Fruit fly (Drosophila melanogaster) whole organism, wandering third instar larva: Measurements from ENCODE around the gene CG13239.

Source experiments
- CG32264 ChIP-seq: fragments of 200-800 bp; sonication (Bioruptor generic); optimal IDR thresholded peaks from 2 replicates; lab custom pipeline; 2016; ENCODE audit warnings: missing biosample characterization, missing genetic modification characterization
- CG9705 ChIP-seq: fragments of 200-800 bp; sonication (Bioruptor generic); optimal IDR thresholded peaks from 2 replicates; lab custom pipeline; 2018; ENCODE audit warnings: missing biosample characterization, mild to moderate bottlenecking, missing genetic modification characterization
- CrebA ChIP-seq: fragments of 200-800 bp; sonication (Bioruptor generic); optimal IDR thresholded peaks from 2 replicates; lab custom pipeline; 2016; ENCODE audit warnings: missing biosample characterization, mild to moderate bottlenecking, missing genetic modification characterization, borderline replicate concordance
- Dfd ChIP-seq: fragments of >200 bp; optimal IDR thresholded peaks from 2 replicates; lab custom pipeline; 2017; ENCODE audit warnings: missing biosample characterization, missing genetic modification characterization
- Dif ChIP-seq: fragments of 200-275, 200-300 bp; sonication (Bioruptor generic); optimal IDR thresholded peaks from 2 replicates; lab custom pipeline; 2018; ENCODE audit warnings: missing biosample characterization, missing genetic modification characterization; ENCODE audit not compliant: partially characterized antibody
- GATAd ChIP-seq: sonication (Bioruptor generic); optimal IDR thresholded peaks from 2 replicates; lab custom pipeline; 2016; ENCODE audit warnings: missing biosample characterization, missing genetic modification characterization
- Hnf4 ChIP-seq: fragments of 200-800 bp; sonication (Bioruptor generic); optimal IDR thresholded peaks from 2 replicates; lab custom pipeline; 2016; ENCODE audit warnings: missing biosample characterization, mild to moderate bottlenecking, missing genetic modification characterization
- Hr78 ChIP-seq: fragments of >200 bp; optimal IDR thresholded peaks from 2 replicates; lab custom pipeline; 2017; ENCODE audit warnings: missing biosample characterization, missing genetic modification characterization
- Hr83 ChIP-seq: fragments of 200-300 bp; sonication (Bioruptor generic); optimal IDR thresholded peaks from 2 replicates; lab custom pipeline; 2016; ENCODE audit warnings: missing biosample characterization, mild to moderate bottlenecking, missing genetic modification characterization, moderate library complexity; ENCODE audit not compliant: poor library complexity, severe bottlenecking
- Jra ChIP-seq: sonication (Bioruptor generic); optimal IDR thresholded peaks from 2 replicates; lab custom pipeline; 2016; ENCODE audit warnings: missing biosample characterization, missing genetic modification characterization
- Mio ChIP-seq: sonication (Bioruptor generic); optimal IDR thresholded peaks from 2 replicates; lab custom pipeline; 2016; ENCODE audit warnings: missing biosample characterization, missing genetic modification characterization
- Myc ChIP-seq: fragments of >200 bp; optimal IDR thresholded peaks from 2 replicates; lab custom pipeline; 2017
- N ChIP-seq: fragments of >200 bp; optimal IDR thresholded peaks from 2 replicates; lab custom pipeline; 2018; ENCODE audit warnings: missing biosample characterization, missing external identifiers, missing genetic modification characterization
- OdsH ChIP-seq: fragments of 200-800 bp; sonication (Bioruptor generic); optimal IDR thresholded peaks from 2 replicates; lab custom pipeline; 2016; ENCODE audit warnings: missing biosample characterization, mild to moderate bottlenecking, missing genetic modification characterization
- Rel ChIP-seq, 2 experiments: fragments of 200-800 bp; sonication (Bioruptor generic) in 1 of 2; optimal IDR thresholded peaks; 2 replicates in 1 of 2; 3 replicates in 1 of 2; lab custom pipeline; 2016 to 2019; ENCODE audit warnings: mild to moderate bottlenecking in 2 of 2, missing biosample characterization in 2 of 2, missing genetic modification characterization in 2 of 2, moderate library complexity in 1 of 2
- Sp1 ChIP-seq: fragments of 200-800 bp; sonication (Bioruptor generic); optimal IDR thresholded peaks from 3 replicates; lab custom pipeline; 2019; ENCODE audit warnings: missing biosample characterization, mild to moderate bottlenecking, missing genetic modification characterization, moderate library complexity
- Vsx2 ChIP-seq: fragments of 200-300, 225-300 bp; sonication (Bioruptor generic); optimal IDR thresholded peaks from 2 replicates; lab custom pipeline; 2018; ENCODE audit warnings: missing biosample characterization, missing genetic modification characterization; ENCODE audit not compliant: partially characterized antibody
- br ChIP-seq: fragments of 200-800 bp; sonication (Bioruptor generic); optimal IDR thresholded peaks from 2 replicates; lab custom pipeline; 2016; ENCODE audit warnings: missing biosample characterization, missing genetic modification characterization
- brk ChIP-seq: fragments of 200-800 bp; sonication (Bioruptor generic); optimal IDR thresholded peaks from 2 replicates; lab custom pipeline; 2016; ENCODE audit warnings: missing biosample characterization, mild to moderate bottlenecking, missing genetic modification characterization
- dl ChIP-seq, 2 experiments: fragments of 175-275, 200-275 bp in 1 of 2; fragments of 200-275 bp in 1 of 2; sonication (Bioruptor generic); optimal IDR thresholded peaks; lab custom pipeline; 2018; ENCODE audit warnings: mild to moderate bottlenecking in 2 of 2, missing biosample characterization in 2 of 2, missing genetic modification characterization in 2 of 2, moderate library complexity in 2 of 2; ENCODE audit not compliant: partially characterized antibody in 2 of 2, insufficient read depth in 1 of 2
- dmrt93B ChIP-seq: fragments of 200-800 bp; sonication (Bioruptor generic); optimal IDR thresholded peaks from 2 replicates; lab custom pipeline; 2018; ENCODE audit warnings: missing biosample characterization, mild to moderate bottlenecking, missing genetic modification characterization
- dsf ChIP-seq: sonication (Bioruptor generic); optimal IDR thresholded peaks from 2 replicates; lab custom pipeline; 2016; ENCODE audit warnings: missing biosample characterization, missing genetic modification characterization, borderline replicate concordance
- ey ChIP-seq: fragments of 200-800 bp; sonication (Bioruptor generic); optimal IDR thresholded peaks from 2 replicates; lab custom pipeline; 2016; ENCODE audit warnings: missing biosample characterization, missing genetic modification characterization
- foxo ChIP-seq, 2 experiments: fragments of 200-800 bp; sonication (Bioruptor generic); optimal IDR thresholded peaks; 2 replicates in 1 of 2; 3 replicates in 1 of 2; lab custom pipeline; 2016 to 2017; ENCODE audit warnings: missing biosample characterization in 2 of 2, missing genetic modification characterization in 2 of 2
- fru ChIP-seq: fragments of 200-800 bp; sonication (Bioruptor generic); optimal IDR thresholded peaks from 3 replicates; lab custom pipeline; 2016; ENCODE audit warnings: missing biosample characterization, mild to moderate bottlenecking, missing genetic modification characterization
- h ChIP-seq: fragments of 200-800 bp; sonication (Bioruptor generic); optimal IDR thresholded peaks from 3 replicates; lab custom pipeline; 2016; ENCODE audit warnings: missing biosample characterization, mild to moderate bottlenecking, missing genetic modification characterization
- jim ChIP-seq: fragments of 175-275, 200-325 bp; sonication (Bioruptor generic); optimal IDR thresholded peaks from 2 replicates; lab custom pipeline; 2016; ENCODE audit warnings: missing biosample characterization, mild to moderate bottlenecking, missing genetic modification characterization
- pan ChIP-seq: fragments of >200 bp; optimal IDR thresholded peaks from 2 replicates; lab custom pipeline; 2017
- psq ChIP-seq: fragments of 200-800 bp; sonication (Bioruptor generic); optimal IDR thresholded peaks from 3 replicates; lab custom pipeline; 2017; ENCODE audit warnings: missing biosample characterization, mild to moderate bottlenecking, missing genetic modification characterization, moderate library complexity
- rgr ChIP-seq: fragments of 200-800 bp; sonication (Bioruptor generic); optimal IDR thresholded peaks from 3 replicates; lab custom pipeline; 2016; ENCODE audit warnings: missing biosample characterization, mild to moderate bottlenecking, missing genetic modification characterization
- sage ChIP-seq: fragments of 200-800 bp; sonication (Bioruptor generic); optimal IDR thresholded peaks from 2 replicates; lab custom pipeline; 2016; ENCODE audit warnings: missing biosample characterization, mild to moderate bottlenecking, missing genetic modification characterization
- sv ChIP-seq: fragments of 200-800 bp; sonication (Bioruptor generic); optimal IDR thresholded peaks from 3 replicates; lab custom pipeline; 2016; ENCODE audit warnings: missing biosample characterization, missing genetic modification characterization
- tai ChIP-seq: sonication (Bioruptor generic); optimal IDR thresholded peaks from 2 replicates; lab custom pipeline; 2016; ENCODE audit warnings: missing biosample characterization, missing genetic modification characterization
- usp ChIP-seq: fragments of >200 bp; optimal IDR thresholded peaks from 2 replicates; lab custom pipeline; 2017; ENCODE audit warnings: missing biosample characterization, missing genetic modification characterization
- woc ChIP-seq: sonication (Bioruptor generic); optimal IDR thresholded peaks from 2 replicates; lab custom pipeline; 2016; ENCODE audit warnings: missing biosample characterization, mild to moderate bottlenecking, missing genetic modification characterization

Gene CG13239

dm6 chr3L:22836768-22837167, 23.8 kb upstream of the CG13239 start, which contains the start of the genes CG11226 and CG45428:
CG11226 (plus strand) TSS chr3L:22837068.
CG45428 (minus strand) TSS chr3L:22837070.
- TF ChIP-seq Vsx2 (GFP tag; lab: Kevin White, UChicago) (no peak), dmrt93B (GFP tag; lab: Kevin White, UChicago) (no peak), dl (GFP tag; optimal IDR thresholded peaks at IDR 0.05; lab: Kevin White, UChicago; ENCODE audit: insufficient read depth in 1 of 2, partially characterized antibody in 2 of 2) (no peak), GATAd (GFP tag; lab: Kevin White, UChicago) (no peak), psq (GFP tag; lab: Kevin White, UChicago) (no peak), Hr78 (GFP tag; lab: Kevin White, UChicago) (no peak), CrebA (GFP tag; lab: Kevin White, UChicago) (no peak), Sp1 (GFP tag; lab: Kevin White, UChicago) (no peak), h (GFP tag; lab: Kevin White, UChicago) (no peak), pan (no peak), OdsH (no peak), foxo (GFP tag; optimal IDR thresholded peaks at IDR 0.05; lab: Kevin White, UChicago) (no peak), sv (GFP tag; lab: Kevin White, UChicago) (no peak), jim (GFP tag; lab: Kevin White, UChicago) (no peak), rgr (GFP tag; lab: Kevin White, UChicago) (no peak), Hr83 (GFP tag; lab: Kevin White, UChicago) (no peak), woc (GFP tag; lab: Kevin White, UChicago) (no peak)

- TF ChIP-seq jim (GFP tag; lab: Kevin White, UChicago) (peak; percentile 91), Dif (GFP tag; lab: Kevin White, UChicago) (peak; percentile 39), foxo (GFP tag; optimal IDR thresholded peaks at IDR 0.05; lab: Kevin White, UChicago) (no peak), Myc (lab: Kevin White, UChicago) (no peak), CG32264 (GFP tag; lab: Kevin White, UChicago) (no peak), Rel (GFP tag; optimal IDR thresholded peaks at IDR 0.05; lab: Kevin White, UChicago) (no peak), Rel (tag; optimal IDR thresholded peaks at IDR 0.05; lab: Kevin White, UChicago) (peak; percentile 30), Hnf4 (GFP tag; lab: Kevin White, UChicago) (no peak), sage (GFP tag; lab: Kevin White, UChicago) (no peak), psq (GFP tag; lab: Kevin White, UChicago) (peak; percentile 23), Hr83 (GFP tag; lab: Kevin White, UChicago) (no peak), h (GFP tag; lab: Kevin White, UChicago) (peak; percentile 14), woc (GFP tag; lab: Kevin White, UChicago) (no peak), dl (GFP tag; optimal IDR thresholded peaks at IDR 0.05; lab: Kevin White, UChicago; ENCODE audit: insufficient read depth in 1 of 2, partially characterized antibody in 2 of 2) (peak in 1 of 2 experiments; percentile 60), OdsH (peak; percentile 16), Jra (GFP tag; lab: Kevin White, UChicago) (no peak), CrebA (GFP tag; lab: Kevin White, UChicago) (peak; percentile 79)
These were observed 22.7 kb upstream of the CG13239 start for dm6 chr3L:22837651-22838614.

dm6 chr3L:22839243-22839642, 21.3 kb upstream of the CG13239 start:
- TF ChIP-seq Dif (GFP tag; lab: Kevin White, UChicago) (peak; percentile 5), ey (no peak)
- TF ChIP-seq, all 38 proteins: peak for 1

dm6 chr3L:22839726-22840228, 20.8 kb upstream of the CG13239 start:
- peak; percentile 67 for TF ChIP-seq h (GFP tag; lab: Kevin White, UChicago)
- no peak for TF ChIP-seq Hr78 (GFP tag; lab: Kevin White, UChicago)
- no peak for TF ChIP-seq Dfd
- TF ChIP-seq psq (GFP tag; lab: Kevin White, UChicago): peak; percentile 80
- TF ChIP-seq Myc (lab: Kevin White, UChicago): no peak
- no peak for TF ChIP-seq dsf (GFP tag; lab: Kevin White, UChicago)
- TF ChIP-seq rgr (GFP tag; lab: Kevin White, UChicago): no peak
- TF ChIP-seq N (GFP tag; lab: Kevin White, UChicago): no peak
- TF ChIP-seq Mio (GFP tag; lab: Kevin White, UChicago): no peak
- no peak for TF ChIP-seq sage (GFP tag; lab: Kevin White, UChicago)
- TF ChIP-seq tai (GFP tag; lab: Kevin White, UChicago): no peak
- TF ChIP-seq usp (GFP tag; lab: Kevin White, UChicago): no peak
- no peak for TF ChIP-seq brk
- TF ChIP-seq CrebA (GFP tag; lab: Kevin White, UChicago): peak; percentile 36
- peak; percentile 30 for TF ChIP-seq br
- no peak for TF ChIP-seq CG32264 (GFP tag; lab: Kevin White, UChicago)
- TF ChIP-seq jim (GFP tag; lab: Kevin White, UChicago): peak; percentile 96
- no peak for TF ChIP-seq sv (GFP tag; lab: Kevin White, UChicago)
- TF ChIP-seq Dif (GFP tag; lab: Kevin White, UChicago): peak; percentile 80
- no peak for TF ChIP-seq OdsH
- no peak for TF ChIP-seq Hr83 (GFP tag; lab: Kevin White, UChicago)
- no peak for TF ChIP-seq pan
- TF ChIP-seq fru: peak; percentile 26
- no peak for TF ChIP-seq GATAd (GFP tag; lab: Kevin White, UChicago)
- no peak for TF ChIP-seq woc (GFP tag; lab: Kevin White, UChicago)
- TF ChIP-seq Hnf4 (GFP tag; lab: Kevin White, UChicago): no peak
- TF ChIP-seq Sp1 (GFP tag; lab: Kevin White, UChicago): peak; percentile 68
- no peak for TF ChIP-seq CG9705 (GFP tag; lab: Kevin White, UChicago)
- TF ChIP-seq dmrt93B (GFP tag; lab: Kevin White, UChicago): no peak
